Fruit fly (Drosophila melanogaster) whole organism, adult: ENCODE data around the gene Polr3E.
A peak's percentile ranks its signal among the peaks of the same experiment; 100 is the strongest.

Experiments used
- CG11617 ChIP-seq: fragments of 200-800 bp; sonication (Bioruptor generic); optimal IDR thresholded peaks from 2 replicates; lab custom pipeline; 2017; ENCODE audit warnings: mild to moderate bottlenecking, missing biosample characterization, missing genetic modification reagents, missing genetic modification characterization
- CG12768 ChIP-seq: fragments of 200-800 bp; sonication (Bioruptor generic); optimal IDR thresholded peaks from 2 replicates; lab custom pipeline; 2017; ENCODE audit warnings: missing biosample characterization, missing genetic modification characterization, mild to moderate bottlenecking, moderate library complexity, missing genetic modification reagents
- CG14711 ChIP-seq: fragments of 200-800 bp; sonication (Bioruptor generic); optimal IDR thresholded peaks from 2 replicates; lab custom pipeline; 2018; ENCODE audit warnings: missing biosample characterization, mild to moderate bottlenecking, missing genetic modification characterization, moderate library complexity
- CG1620 ChIP-seq: fragments of 200-800 bp; sonication (Bioruptor generic); optimal IDR thresholded peaks from 2 replicates; lab custom pipeline; 2016; ENCODE audit warnings: missing biosample characterization, missing genetic modification characterization
- CG33017 ChIP-seq: fragments of 200-800 bp; sonication (Bioruptor generic); optimal IDR thresholded peaks from 2 replicates; lab custom pipeline; 2018; ENCODE audit warnings: missing biosample characterization, mild to moderate bottlenecking, missing genetic modification characterization, moderate library complexity
- CG5204 ChIP-seq: fragments of 200-800 bp; sonication (Bioruptor generic); optimal IDR thresholded peaks from 2 replicates; lab custom pipeline; 2016; ENCODE audit warnings: missing biosample characterization, missing genetic modification characterization
- CG7045 ChIP-seq: fragments of 200-800 bp; sonication (Bioruptor generic); optimal IDR thresholded peaks from 2 replicates; lab custom pipeline; 2017; ENCODE audit warnings: missing biosample characterization, mild to moderate bottlenecking, missing genetic modification characterization
- CG7101 ChIP-seq: fragments of 200-800 bp; sonication (Bioruptor generic); optimal IDR thresholded peaks from 2 replicates; lab custom pipeline; 2018; ENCODE audit warnings: missing biosample characterization, mild to moderate bottlenecking, missing genetic modification characterization, moderate library complexity
- Clk ChIP-seq: fragments of 200-800 bp; sonication (Bioruptor generic); optimal IDR thresholded peaks from 2 replicates; lab custom pipeline; 2017; ENCODE audit warnings: missing biosample characterization, missing genetic modification characterization
- Crg-1 ChIP-seq: fragments of 200-800 bp; sonication (Bioruptor generic); optimal IDR thresholded peaks from 2 replicates; lab custom pipeline; 2016; ENCODE audit warnings: missing biosample characterization, missing genetic modification characterization
- Hr96 ChIP-seq: fragments of 200-800 bp; sonication (Bioruptor generic); optimal IDR thresholded peaks from 2 replicates; lab custom pipeline; 2016; ENCODE audit warnings: missing biosample characterization, missing genetic modification characterization
- Mnt ChIP-seq: fragments of 200-800 bp; sonication (Bioruptor generic); optimal IDR thresholded peaks from 2 replicates; lab custom pipeline; 2016; ENCODE audit warnings: missing biosample characterization, mild to moderate bottlenecking, missing genetic modification characterization
- bab1 ChIP-seq: fragments of 200-800 bp; sonication (Bioruptor generic); optimal IDR thresholded peaks from 3 replicates; lab custom pipeline; 2019; ENCODE audit warnings: missing biosample characterization, mild to moderate bottlenecking, missing genetic modification characterization, moderate library complexity
- cic ChIP-seq: fragments of 200-800 bp; sonication (Bioruptor generic); optimal IDR thresholded peaks from 2 replicates; lab custom pipeline; 2017; ENCODE audit warnings: missing biosample characterization, mild to moderate bottlenecking, missing genetic modification characterization, moderate library complexity
- cnc ChIP-seq, 2 experiments: fragments of >200 bp; optimal IDR thresholded peaks; 2 replicates each; lab custom pipeline; 2017
- kay ChIP-seq: fragments of 200-800 bp; sonication (Bioruptor generic); peaks from one replicate; lab custom pipeline; 2016; ENCODE audit warnings: missing biosample characterization, missing genetic modification characterization, borderline replicate concordance
- ovo ChIP-seq: fragments of 200-800 bp; sonication (Bioruptor generic); optimal IDR thresholded peaks from 2 replicates; lab custom pipeline; 2016; ENCODE audit warnings: missing biosample characterization, missing genetic modification characterization
- pad ChIP-seq: fragments of 200-800 bp; sonication (Bioruptor generic); optimal IDR thresholded peaks from 3 replicates; lab custom pipeline; 2017; ENCODE audit warnings: missing biosample characterization, missing genetic modification characterization, mild to moderate bottlenecking, moderate library complexity, missing genetic modification reagents
- tj ChIP-seq: fragments of 200-800 bp; sonication (Bioruptor generic); optimal IDR thresholded peaks from 3 replicates; lab custom pipeline; 2017; ENCODE audit warnings: missing biosample characterization, mild to moderate bottlenecking, missing genetic modification characterization, moderate library complexity
- toe ChIP-seq: fragments of 200-800 bp; sonication (Bioruptor generic); optimal IDR thresholded peaks from 2 replicates; lab custom pipeline; 2016; ENCODE audit warnings: missing biosample characterization, missing genetic modification characterization

Gene Polr3E

dm6 chr3L:21034103-21034280 lies 2.4 kb downstream of the Polr3E start, which contains the start of gene CG10581:
CG10581 (minus strand) TSS chr3L:21034203.
- TF ChIP-seq CG7045 (GFP tag; lab: Kevin White, UChicago) (no peak), Clk (no peak), Mnt (no peak), toe (GFP tag; lab: Kevin White, UChicago) (no peak), Hr96 (GFP tag; lab: Kevin White, UChicago) (no peak), tj (no peak), CG1620 (GFP tag; lab: Kevin White, UChicago) (no peak), pad (GFP tag; lab: Kevin White, UChicago) (no peak), CG12768 (GFP tag; lab: Kevin White, UChicago) (no peak), kay (no peak)

- TF ChIP-seq CG33017 (tag; lab: Kevin White, UChicago), result no peak
- no peak for TF ChIP-seq cnc (optimal IDR thresholded peaks at IDR 0.05; lab: Kevin White, UChicago)
- no peak for TF ChIP-seq ovo
- no peak for TF ChIP-seq toe (GFP tag; lab: Kevin White, UChicago)
- TF ChIP-seq CG7101 (tag; lab: Kevin White, UChicago), result peak; percentile 27
- TF ChIP-seq Mnt, result peak; percentile 48
- peak; percentile 18 for TF ChIP-seq CG12768 (GFP tag; lab: Kevin White, UChicago)
- TF ChIP-seq Hr96 (GFP tag; lab: Kevin White, UChicago), result peak; percentile 14
- TF ChIP-seq tj, result peak; percentile 56
- peak; percentile 39 for TF ChIP-seq Crg-1 (GFP tag; lab: Kevin White, UChicago)
- TF ChIP-seq CG5204, result no peak
- TF ChIP-seq cic (GFP tag; lab: Kevin White, UChicago), result peak; percentile 4
- TF ChIP-seq CG1620 (GFP tag; lab: Kevin White, UChicago), result peak; percentile 1
- peak; percentile 38 for TF ChIP-seq CG14711 (tag; lab: Kevin White, UChicago)
Observed at dm6 chr3L:21034281-21035221, 2.9 kb downstream of the Polr3E start, which contains the start of gene siz. siz (plus strand) TSS chr3L:21034535.

- TF ChIP-seq CG11617 (GFP tag; lab: Kevin White, UChicago) (no peak), toe (GFP tag; lab: Kevin White, UChicago) (no peak), Clk (no peak), CG14711 (tag; lab: Kevin White, UChicago) (no peak), CG7045 (GFP tag; lab: Kevin White, UChicago) (no peak), cnc (optimal IDR thresholded peaks at IDR 0.05; lab: Kevin White, UChicago) (no peak)
Observed at dm6 chr3L:21035231-21035630, 3.6 kb downstream of the Polr3E start.

dm6 chr3L:21036257-21036957 lies 4.8 kb downstream of the Polr3E start:
- TF ChIP-seq toe (GFP tag; lab: Kevin White, UChicago) (no peak), ovo (no peak), CG11617 (GFP tag; lab: Kevin White, UChicago) (peak; percentile 28), cnc (optimal IDR thresholded peaks at IDR 0.05; lab: Kevin White, UChicago) (no peak), Mnt (peak; percentile 27), Crg-1 (GFP tag; lab: Kevin White, UChicago) (peak; percentile 27), CG33017 (tag; lab: Kevin White, UChicago) (peak; percentile 51), CG5204 (no peak), CG1620 (GFP tag; lab: Kevin White, UChicago) (no peak), CG7045 (GFP tag; lab: Kevin White, UChicago) (peak; percentile 18), tj (no peak), pad (GFP tag; lab: Kevin White, UChicago) (peak; percentile 21), cic (GFP tag; lab: Kevin White, UChicago) (peak; percentile 88), CG14711 (tag; lab: Kevin White, UChicago) (peak; percentile 6), bab1 (GFP tag; lab: Kevin White, UChicago) (no peak), CG12768 (GFP tag; lab: Kevin White, UChicago) (peak; percentile 12), kay (no peak), Hr96 (GFP tag; lab: Kevin White, UChicago) (no peak), CG7101 (tag; lab: Kevin White, UChicago) (peak; percentile 31), Clk (no peak)

dm6 chr3L:21037404-21037803 lies 5.8 kb downstream of the Polr3E start:
- TF ChIP-seq CG33017 (tag; lab: Kevin White, UChicago) (no peak), CG14711 (tag; lab: Kevin White, UChicago) (no peak), bab1 (GFP tag; lab: Kevin White, UChicago) (peak; percentile 77), tj (no peak)

- no peak for TF ChIP-seq CG5204
- no peak for TF ChIP-seq Crg-1 (GFP tag; lab: Kevin White, UChicago)
- TF ChIP-seq CG1620 (GFP tag; lab: Kevin White, UChicago), result no peak
- no peak for TF ChIP-seq CG33017 (tag; lab: Kevin White, UChicago)
- TF ChIP-seq cnc (optimal IDR thresholded peaks at IDR 0.05; lab: Kevin White, UChicago), result no peak
- no peak for TF ChIP-seq CG11617 (GFP tag; lab: Kevin White, UChicago)
- TF ChIP-seq bab1 (GFP tag; lab: Kevin White, UChicago), result no peak
- TF ChIP-seq CG7045 (GFP tag; lab: Kevin White, UChicago), result no peak
- TF ChIP-seq tj, result no peak
- TF ChIP-seq Clk, result no peak
- TF ChIP-seq Hr96 (GFP tag; lab: Kevin White, UChicago), result no peak
- TF ChIP-seq toe (GFP tag; lab: Kevin White, UChicago), result no peak
Observed at dm6 chr3L:21040831-21041230, 9.2 kb downstream of the Polr3E start.
